Fruit fly (Drosophila melanogaster) whole organism, wandering third instar larva: ENCODE data around the gene Dtd.
A peak's percentile ranks its signal among the peaks of the same experiment; 100 is the strongest.

Experiments used
- Abd-B ChIP-seq: fragments of >200 bp; optimal IDR thresholded peaks from 2 replicates; lab custom pipeline; 2017; ENCODE audit warnings: missing biosample characterization, missing genetic modification characterization
- CG32264 ChIP-seq: fragments of 200-800 bp; sonication (Bioruptor generic); optimal IDR thresholded peaks from 2 replicates; lab custom pipeline; 2016; ENCODE audit warnings: missing biosample characterization, missing genetic modification characterization
- CG9705 ChIP-seq: fragments of 200-800 bp; sonication (Bioruptor generic); optimal IDR thresholded peaks from 2 replicates; lab custom pipeline; 2018; ENCODE audit warnings: missing biosample characterization, mild to moderate bottlenecking, missing genetic modification characterization
- CrebA ChIP-seq: fragments of 200-800 bp; sonication (Bioruptor generic); optimal IDR thresholded peaks from 2 replicates; lab custom pipeline; 2016; ENCODE audit warnings: missing biosample characterization, mild to moderate bottlenecking, missing genetic modification characterization, borderline replicate concordance
- Dfd ChIP-seq: fragments of >200 bp; optimal IDR thresholded peaks from 2 replicates; lab custom pipeline; 2017; ENCODE audit warnings: missing biosample characterization, missing genetic modification characterization
- Dif ChIP-seq: fragments of 200-275, 200-300 bp; sonication (Bioruptor generic); optimal IDR thresholded peaks from 2 replicates; lab custom pipeline; 2018; ENCODE audit warnings: missing biosample characterization, missing genetic modification characterization; ENCODE audit not compliant: partially characterized antibody
- GATAd ChIP-seq: sonication (Bioruptor generic); optimal IDR thresholded peaks from 2 replicates; lab custom pipeline; 2016; ENCODE audit warnings: missing biosample characterization, missing genetic modification characterization
- HLH106 ChIP-seq: fragments of 200-800 bp; optimal IDR thresholded peaks from 3 replicates; lab custom pipeline; 2019; ENCODE audit warnings: missing biosample characterization, mild to moderate bottlenecking, missing genetic modification characterization, moderate library complexity
- Hnf4 ChIP-seq: fragments of 200-800 bp; sonication (Bioruptor generic); optimal IDR thresholded peaks from 2 replicates; lab custom pipeline; 2016; ENCODE audit warnings: missing biosample characterization, mild to moderate bottlenecking, missing genetic modification characterization
- Hr78 ChIP-seq: fragments of >200 bp; optimal IDR thresholded peaks from 2 replicates; lab custom pipeline; 2017; ENCODE audit warnings: missing biosample characterization, missing genetic modification characterization
- Hr83 ChIP-seq: fragments of 200-300 bp; sonication (Bioruptor generic); optimal IDR thresholded peaks from 2 replicates; lab custom pipeline; 2016; ENCODE audit warnings: missing biosample characterization, mild to moderate bottlenecking, missing genetic modification characterization, moderate library complexity; ENCODE audit not compliant: poor library complexity, severe bottlenecking
- Jra ChIP-seq: sonication (Bioruptor generic); optimal IDR thresholded peaks from 2 replicates; lab custom pipeline; 2016; ENCODE audit warnings: missing biosample characterization, missing genetic modification characterization
- Myc ChIP-seq: fragments of >200 bp; optimal IDR thresholded peaks from 2 replicates; lab custom pipeline; 2017
- N ChIP-seq: fragments of >200 bp; optimal IDR thresholded peaks from 2 replicates; lab custom pipeline; 2018; ENCODE audit warnings: missing biosample characterization, missing external identifiers, missing genetic modification characterization
- OdsH ChIP-seq: fragments of 200-800 bp; sonication (Bioruptor generic); optimal IDR thresholded peaks from 2 replicates; lab custom pipeline; 2016; ENCODE audit warnings: missing biosample characterization, mild to moderate bottlenecking, missing genetic modification characterization
- Rel ChIP-seq, 2 experiments: fragments of 200-800 bp; sonication (Bioruptor generic) in 1 of 2; optimal IDR thresholded peaks; 2 replicates in 1 of 2; 3 replicates in 1 of 2; lab custom pipeline; 2016 to 2019; ENCODE audit warnings: mild to moderate bottlenecking in 2 of 2, missing biosample characterization in 2 of 2, missing genetic modification characterization in 2 of 2, moderate library complexity in 1 of 2
- Sp1 ChIP-seq: fragments of 200-800 bp; sonication (Bioruptor generic); optimal IDR thresholded peaks from 3 replicates; lab custom pipeline; 2019; ENCODE audit warnings: missing biosample characterization, mild to moderate bottlenecking, missing genetic modification characterization, moderate library complexity
- Vsx2 ChIP-seq: fragments of 200-300, 225-300 bp; sonication (Bioruptor generic); optimal IDR thresholded peaks from 2 replicates; lab custom pipeline; 2018; ENCODE audit warnings: missing biosample characterization, missing genetic modification characterization; ENCODE audit not compliant: partially characterized antibody
- br ChIP-seq: fragments of 200-800 bp; sonication (Bioruptor generic); optimal IDR thresholded peaks from 2 replicates; lab custom pipeline; 2016; ENCODE audit warnings: missing biosample characterization, missing genetic modification characterization
- brk ChIP-seq: fragments of 200-800 bp; sonication (Bioruptor generic); optimal IDR thresholded peaks from 2 replicates; lab custom pipeline; 2016; ENCODE audit warnings: missing biosample characterization, mild to moderate bottlenecking, missing genetic modification characterization
- dl ChIP-seq, 2 experiments: fragments of 175-275, 200-275 bp in 1 of 2; fragments of 200-275 bp in 1 of 2; sonication (Bioruptor generic); optimal IDR thresholded peaks; lab custom pipeline; 2018; ENCODE audit warnings: mild to moderate bottlenecking in 2 of 2, missing biosample characterization in 2 of 2, missing genetic modification characterization in 2 of 2, moderate library complexity in 2 of 2; ENCODE audit not compliant: partially characterized antibody in 2 of 2, insufficient read depth in 1 of 2
- dmrt93B ChIP-seq: fragments of 200-800 bp; sonication (Bioruptor generic); optimal IDR thresholded peaks from 2 replicates; lab custom pipeline; 2018; ENCODE audit warnings: missing biosample characterization, mild to moderate bottlenecking, missing genetic modification characterization
- dsf ChIP-seq: sonication (Bioruptor generic); optimal IDR thresholded peaks from 2 replicates; lab custom pipeline; 2016; ENCODE audit warnings: missing biosample characterization, missing genetic modification characterization, borderline replicate concordance
- ey ChIP-seq: fragments of 200-800 bp; sonication (Bioruptor generic); optimal IDR thresholded peaks from 2 replicates; lab custom pipeline; 2016; ENCODE audit warnings: missing biosample characterization, missing genetic modification characterization
- foxo ChIP-seq, 2 experiments: fragments of 200-800 bp; sonication (Bioruptor generic); optimal IDR thresholded peaks; 2 replicates in 1 of 2; 3 replicates in 1 of 2; lab custom pipeline; 2016 to 2017; ENCODE audit warnings: missing biosample characterization in 2 of 2, missing genetic modification characterization in 2 of 2
- fru ChIP-seq: fragments of 200-800 bp; sonication (Bioruptor generic); optimal IDR thresholded peaks from 3 replicates; lab custom pipeline; 2016; ENCODE audit warnings: missing biosample characterization, mild to moderate bottlenecking, missing genetic modification characterization
- h ChIP-seq: fragments of 200-800 bp; sonication (Bioruptor generic); optimal IDR thresholded peaks from 3 replicates; lab custom pipeline; 2016; ENCODE audit warnings: missing biosample characterization, mild to moderate bottlenecking, missing genetic modification characterization
- jim ChIP-seq: fragments of 175-275, 200-325 bp; sonication (Bioruptor generic); optimal IDR thresholded peaks from 2 replicates; lab custom pipeline; 2016; ENCODE audit warnings: missing biosample characterization, mild to moderate bottlenecking, missing genetic modification characterization
- lola ChIP-seq: fragments of >200 bp; optimal IDR thresholded peaks from 2 replicates; lab custom pipeline; 2017; ENCODE audit warnings: missing biosample characterization, missing genetic modification characterization
- pan ChIP-seq: fragments of >200 bp; optimal IDR thresholded peaks from 2 replicates; lab custom pipeline; 2017
- psq ChIP-seq: fragments of 200-800 bp; sonication (Bioruptor generic); optimal IDR thresholded peaks from 3 replicates; lab custom pipeline; 2017; ENCODE audit warnings: missing biosample characterization, mild to moderate bottlenecking, missing genetic modification characterization, moderate library complexity
- rgr ChIP-seq: fragments of 200-800 bp; sonication (Bioruptor generic); optimal IDR thresholded peaks from 3 replicates; lab custom pipeline; 2016; ENCODE audit warnings: missing biosample characterization, mild to moderate bottlenecking, missing genetic modification characterization
- sv ChIP-seq: fragments of 200-800 bp; sonication (Bioruptor generic); optimal IDR thresholded peaks from 3 replicates; lab custom pipeline; 2016; ENCODE audit warnings: missing biosample characterization, missing genetic modification characterization
- tai ChIP-seq: sonication (Bioruptor generic); optimal IDR thresholded peaks from 2 replicates; lab custom pipeline; 2016; ENCODE audit warnings: missing biosample characterization, missing genetic modification characterization
- usp ChIP-seq: fragments of >200 bp; optimal IDR thresholded peaks from 2 replicates; lab custom pipeline; 2017; ENCODE audit warnings: missing biosample characterization, missing genetic modification characterization
- woc ChIP-seq: sonication (Bioruptor generic); optimal IDR thresholded peaks from 2 replicates; lab custom pipeline; 2016; ENCODE audit warnings: missing biosample characterization, mild to moderate bottlenecking, missing genetic modification characterization

Dtd gene

dm6 chr3R:11437528-11437927 lies 7.7 kb downstream of the Dtd start, which contains the start of gene CG17230:
Gene CG17230 (plus strand): TSS chr3R:11437785.
- TF ChIP-seq Hnf4 (GFP tag; lab: Kevin White, UChicago): no peak
- TF ChIP-seq jim: no peak
- TF ChIP-seq ey (GFP tag; lab: Kevin White, UChicago): no peak
- no peak for TF ChIP-seq tai (GFP tag; lab: Kevin White, UChicago)
- TF ChIP-seq usp (GFP tag; lab: Kevin White, UChicago): no peak
- no peak for TF ChIP-seq brk
- TF ChIP-seq N (GFP tag; lab: Kevin White, UChicago): no peak
- no peak for TF ChIP-seq rgr (GFP tag; lab: Kevin White, UChicago)
- no peak for TF ChIP-seq h (GFP tag; lab: Kevin White, UChicago)
- TF ChIP-seq CrebA (GFP tag; lab: Kevin White, UChicago): no peak
- no peak for TF ChIP-seq Dfd
- no peak for TF ChIP-seq Hr83 (GFP tag; lab: Kevin White, UChicago)
- no peak for TF ChIP-seq pan (lab: Kevin White, UChicago)
- no peak for TF ChIP-seq sv (GFP tag; lab: Kevin White, UChicago)
- TF ChIP-seq CG32264 (GFP tag; lab: Kevin White, UChicago): no peak
- TF ChIP-seq HLH106 (tag; lab: Kevin White, UChicago): no peak
- TF ChIP-seq Hr78 (GFP tag; lab: Kevin White, UChicago): no peak

DNA sequence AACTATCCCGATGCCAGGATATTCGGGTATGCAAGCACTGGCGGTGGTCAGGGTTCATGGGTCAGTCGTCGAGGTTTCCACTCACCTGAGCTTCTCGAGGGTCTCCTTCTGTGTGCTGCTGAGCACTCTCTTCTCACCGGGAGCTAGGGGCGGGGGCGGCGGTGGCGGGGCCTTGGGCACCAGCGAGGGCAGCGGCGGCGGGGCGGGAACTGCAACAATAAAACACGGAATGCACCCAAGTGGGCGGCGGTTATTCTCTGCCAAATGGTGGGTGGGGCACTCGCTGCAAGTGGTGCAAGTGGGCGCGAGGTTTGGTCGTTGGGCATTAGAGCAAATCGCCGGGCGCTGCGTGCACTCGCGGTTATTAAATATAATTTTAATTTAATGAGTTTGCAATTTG lies 11.2 kb downstream of the Dtd start:
- TF ChIP-seq Dfd: peak; percentile 93
- TF ChIP-seq GATAd: no peak
- no peak for TF ChIP-seq fru (GFP tag; lab: Kevin White, UChicago)
- no peak for TF ChIP-seq CG9705 (GFP tag; lab: Kevin White, UChicago)

DNA sequence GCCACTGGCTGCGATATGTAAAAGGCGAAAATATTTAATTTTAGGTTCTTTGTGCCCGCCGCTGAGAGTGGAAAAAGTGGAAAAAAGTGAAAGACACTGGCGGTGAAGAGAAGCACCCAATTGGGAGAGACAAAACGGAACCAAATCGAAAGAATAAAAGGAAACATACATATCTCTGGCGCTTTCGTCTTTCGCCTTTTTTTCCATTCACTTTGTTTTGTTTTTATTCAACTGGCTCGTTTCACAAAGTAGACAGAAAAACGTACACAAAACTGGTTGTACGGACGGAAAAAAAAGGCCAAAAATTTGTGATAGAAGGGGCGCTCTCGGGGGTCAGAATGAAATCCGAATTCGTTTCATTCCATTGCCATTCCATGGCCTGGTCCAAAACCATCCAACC lies 19.8 kb downstream of the Dtd start:
- TF ChIP-seq brk (peak; percentile 50), Sp1 (GFP tag; lab: Kevin White, UChicago) (peak; percentile 64), dl (GFP tag; optimal IDR thresholded peaks at IDR 0.05; lab: Kevin White, UChicago; ENCODE audit: insufficient read depth in 1 of 2, partially characterized antibody in 2 of 2) (no peak), Vsx2 (GFP tag; lab: Kevin White, UChicago) (peak; percentile 25), dmrt93B (GFP tag; lab: Kevin White, UChicago) (no peak), jim (peak; percentile 72), CG32264 (GFP tag; lab: Kevin White, UChicago) (no peak), Dif (GFP tag; lab: Kevin White, UChicago) (peak; percentile 13), N (GFP tag; lab: Kevin White, UChicago) (no peak), sv (GFP tag; lab: Kevin White, UChicago) (no peak), CrebA (GFP tag; lab: Kevin White, UChicago) (peak; percentile 59), tai (GFP tag; lab: Kevin White, UChicago) (no peak), psq (GFP tag; lab: Kevin White, UChicago) (peak; percentile 90), usp (GFP tag; lab: Kevin White, UChicago) (no peak), lola (GFP tag; lab: Kevin White, UChicago) (no peak), Rel (GFP tag; optimal IDR thresholded peaks at IDR 0.05; lab: Kevin White, UChicago) (no peak), Rel (tag; optimal IDR thresholded peaks at IDR 0.05; lab: Kevin White, UChicago) (peak; percentile 15)

dm6 chr3R:11451207-11451841 lies 21.5 kb downstream of the Dtd start, which contains the start of gene sals:
Gene sals (minus strand): TSS chr3R:11451791.
- TF ChIP-seq Jra (GFP tag; lab: Kevin White, UChicago) (no peak), Dif (GFP tag; lab: Kevin White, UChicago) (no peak), Myc (lab: Kevin White, UChicago) (no peak), pan (lab: Kevin White, UChicago) (no peak), Abd-B (no peak), Vsx2 (GFP tag; lab: Kevin White, UChicago) (no peak), OdsH (GFP tag; lab: Kevin White, UChicago) (no peak), dmrt93B (GFP tag; lab: Kevin White, UChicago) (no peak), fru (GFP tag; lab: Kevin White, UChicago) (no peak), h (GFP tag; lab: Kevin White, UChicago) (no peak), foxo (GFP tag; optimal IDR thresholded peaks at IDR 0.05; lab: Kevin White, UChicago) (no peak), ey (GFP tag; lab: Kevin White, UChicago) (no peak), usp (GFP tag; lab: Kevin White, UChicago) (no peak), Hr78 (GFP tag; lab: Kevin White, UChicago) (no peak), woc (GFP tag; lab: Kevin White, UChicago) (no peak), dsf (GFP tag; lab: Kevin White, UChicago) (no peak), br (GFP tag; lab: Kevin White, UChicago) (no peak)
